Worm (Caenorhabditis elegans) whole organism, L2 larva: ENCODE data around the gene F21D5.5.

Experiments
- C34F6.9 ChIP-seq: fragments of 150-350 bp; optimal IDR thresholded peaks from 2 replicates; lab custom pipeline; 2014; ENCODE audit warnings: missing biosample characterization, missing genetic modification characterization
- F13H6.1 ChIP-seq: sonication (generic microtip); optimal IDR thresholded peaks from 2 replicates; lab custom pipeline; 2016; ENCODE audit warnings: missing genetic modification characterization, missing compliant biosample characterization
- R02D3.7 ChIP-seq: fragments of 150-350 bp; optimal IDR thresholded peaks from 2 replicates; lab custom pipeline; 2014; ENCODE audit warnings: missing biosample characterization, missing genetic modification characterization
- Y55F3AM.14 ChIP-seq: fragments of 200-800 bp; sonication (Bioruptor generic); optimal IDR thresholded peaks from 2 replicates; lab custom pipeline; 2018; ENCODE audit warnings: mild to moderate bottlenecking, missing genetic modification characterization, missing compliant biosample characterization
- ZK546.5 ChIP-seq: sonication (generic microtip); optimal IDR thresholded peaks from 2 replicates; lab custom pipeline; 2017; ENCODE audit warnings: missing biosample characterization, missing genetic modification characterization
- alr-1 ChIP-seq: fragments of 150-350 bp; optimal IDR thresholded peaks from 2 replicates; lab custom pipeline; 2014; ENCODE audit warnings: missing biosample characterization, missing genetic modification characterization
- aly-2 ChIP-seq: fragments of 150-350 bp; optimal IDR thresholded peaks from 2 replicates; lab custom pipeline; 2014; ENCODE audit warnings: missing biosample characterization, missing genetic modification characterization
- ama-1 ChIP-seq: fragments of 150-350 bp; optimal IDR thresholded peaks from 2 replicates; lab custom pipeline; 2018; ENCODE audit warnings: inconsistent platforms
- blmp-1 ChIP-seq: sonication (generic microtip); optimal IDR thresholded peaks from 2 replicates; lab custom pipeline; 2017; ENCODE audit warnings: missing genetic modification characterization, mild to moderate bottlenecking, missing compliant biosample characterization, antibody characterized with exemption, moderate library complexity; ENCODE audit not compliant: insufficient read depth
- ceh-16 ChIP-seq: fragments of 150-350 bp; optimal IDR thresholded peaks from 2 replicates; lab custom pipeline; 2014; ENCODE audit warnings: missing biosample characterization, missing genetic modification characterization
- crh-2 ChIP-seq: sonication (generic microtip); optimal IDR thresholded peaks from 2 replicates; lab custom pipeline; 2017; ENCODE audit warnings: missing biosample characterization, missing genetic modification characterization
- dmd-4 ChIP-seq: sonication (generic microtip); optimal IDR thresholded peaks from 2 replicates; lab custom pipeline; 2017; ENCODE audit warnings: missing biosample characterization, missing genetic modification characterization
- egl-27 ChIP-seq: sonication (generic microtip); optimal IDR thresholded peaks from 3 replicates; lab custom pipeline; 2017; ENCODE audit warnings: missing biosample characterization, missing genetic modification reagents, missing genetic modification characterization
- elt-1 ChIP-seq: fragments of 150-350 bp; optimal IDR thresholded peaks from 2 replicates; lab custom pipeline; 2014; ENCODE audit warnings: missing biosample characterization, missing genetic modification characterization
- elt-3 ChIP-seq: sonication (generic microtip); optimal IDR thresholded peaks from 2 replicates; lab custom pipeline; 2017; ENCODE audit warnings: missing biosample characterization, missing genetic modification characterization
- fos-1 ChIP-seq: fragments of 150-350 bp; optimal IDR thresholded peaks from 2 replicates; lab custom pipeline; 2014; ENCODE audit warnings: missing biosample characterization, missing genetic modification characterization
- lin-11 ChIP-seq: fragments of 150-350 bp; sonication (generic microtip); optimal IDR thresholded peaks from 2 replicates; lab custom pipeline; 2014; ENCODE audit warnings: missing biosample characterization, missing genetic modification characterization, inconsistent platforms, mixed read lengths
- lin-13 ChIP-seq: fragments of 150-350 bp; optimal IDR thresholded peaks from 2 replicates; lab custom pipeline; 2014; ENCODE audit warnings: missing biosample characterization, missing genetic modification reagents, missing genetic modification characterization
- lin-39 ChIP-seq: fragments of 150-350 bp; optimal IDR thresholded peaks from 2 replicates; lab custom pipeline; 2014; ENCODE audit warnings: missing biosample characterization, missing genetic modification reagents, missing genetic modification characterization
- lsy-2 ChIP-seq, 2 experiments: fragments of 150-350 bp in 1 of 2; sonication (generic microtip) in 1 of 2; optimal IDR thresholded peaks; 2 replicates each; lab custom pipeline; 2014 to 2017; ENCODE audit warnings: missing biosample characterization in 2 of 2, missing genetic modification characterization in 2 of 2
- mab-5 ChIP-seq: fragments of 150-350 bp; optimal IDR thresholded peaks from 2 replicates; lab custom pipeline; 2014; ENCODE audit warnings: missing biosample characterization, missing genetic modification characterization
- mbf-1 ChIP-seq: sonication (generic microtip); optimal IDR thresholded peaks from 2 replicates; lab custom pipeline; 2017; ENCODE audit warnings: missing biosample characterization, missing genetic modification characterization
- mdl-1 ChIP-seq, 2 experiments: fragments of 150-350 bp in 1 of 2; sonication (generic microtip) in 1 of 2; optimal IDR thresholded peaks; 2 replicates each; lab custom pipeline; 2017; ENCODE audit warnings: missing biosample characterization in 2 of 2, missing genetic modification characterization in 2 of 2
- nhr-10 ChIP-seq: sonication (generic microtip); optimal IDR thresholded peaks from 2 replicates; lab custom pipeline; 2017; ENCODE audit warnings: missing biosample characterization, missing genetic modification characterization
- nhr-11 ChIP-seq: fragments of 150-350 bp; optimal IDR thresholded peaks from 2 replicates; lab custom pipeline; 2014; ENCODE audit warnings: missing biosample characterization, missing genetic modification characterization
- nhr-12 ChIP-seq: fragments of 150-350 bp; optimal IDR thresholded peaks from 2 replicates; lab custom pipeline; 2014; ENCODE audit warnings: missing biosample characterization, missing genetic modification characterization
- nhr-237 ChIP-seq: fragments of 150-350 bp; optimal IDR thresholded peaks from 2 replicates; lab custom pipeline; 2014; ENCODE audit warnings: missing biosample characterization, missing genetic modification characterization
- nhr-6 ChIP-seq: fragments of 150-350 bp; optimal IDR thresholded peaks from 2 replicates; lab custom pipeline; 2014; ENCODE audit warnings: missing biosample characterization, missing genetic modification characterization
- nhr-77 ChIP-seq: fragments of 150-350 bp; optimal IDR thresholded peaks from 2 replicates; lab custom pipeline; 2014; ENCODE audit warnings: missing biosample characterization, missing genetic modification characterization
- peb-1 ChIP-seq: fragments of 150-350 bp; optimal IDR thresholded peaks from 2 replicates; lab custom pipeline; 2014; ENCODE audit warnings: missing biosample characterization, missing genetic modification characterization
- sem-4 ChIP-seq: fragments of 150-350 bp; optimal IDR thresholded peaks from 2 replicates; lab custom pipeline; 2014; ENCODE audit warnings: missing biosample characterization, missing genetic modification reagents, missing genetic modification characterization
- sma-3 ChIP-seq: sonication (generic microtip); optimal IDR thresholded peaks from 2 replicates; lab custom pipeline; 2016; ENCODE audit warnings: missing genetic modification reagents, missing genetic modification characterization, missing compliant biosample characterization
- snpc-4 ChIP-seq: fragments of 150-350 bp; optimal IDR thresholded peaks from 2 replicates; lab custom pipeline; 2014; ENCODE audit warnings: missing biosample characterization, missing genetic modification characterization
- unc-39 ChIP-seq: fragments of 150-350 bp; optimal IDR thresholded peaks from 2 replicates; lab custom pipeline; 2014; ENCODE audit warnings: missing biosample characterization, missing genetic modification characterization
- unc-55 ChIP-seq: fragments of 150-350 bp; sonication (generic microtip); optimal IDR thresholded peaks from 3 replicates; lab custom pipeline; 2014; ENCODE audit warnings: missing biosample characterization, missing genetic modification reagents, missing genetic modification characterization
- unc-62 ChIP-seq: fragments of 150-350 bp; optimal IDR thresholded peaks from 2 replicates; lab custom pipeline; 2014; ENCODE audit warnings: missing biosample characterization, missing genetic modification reagents, missing genetic modification characterization
- zag-1 ChIP-seq: fragments of 150-350 bp; optimal IDR thresholded peaks from 2 replicates; lab custom pipeline; 2014; ENCODE audit warnings: missing biosample characterization, missing genetic modification characterization
- ztf-1 ChIP-seq: fragments of 200-800 bp; sonication (Bioruptor generic); conservative IDR thresholded peaks from 2 replicates; pipeline ENCODE4 v1.3.6; 2022; ENCODE audit warnings: missing genetic modification characterization, missing compliant biosample characterization
- ztf-11 ChIP-seq: sonication (generic microtip); optimal IDR thresholded peaks from 2 replicates; lab custom pipeline; 2017; ENCODE audit warnings: missing biosample characterization, missing genetic modification characterization
- ztf-4 ChIP-seq: fragments of 150-350 bp; optimal IDR thresholded peaks from 2 replicates; lab custom pipeline; 2014; ENCODE audit warnings: missing biosample characterization, missing genetic modification characterization

Gene F21D5.5

DNA sequence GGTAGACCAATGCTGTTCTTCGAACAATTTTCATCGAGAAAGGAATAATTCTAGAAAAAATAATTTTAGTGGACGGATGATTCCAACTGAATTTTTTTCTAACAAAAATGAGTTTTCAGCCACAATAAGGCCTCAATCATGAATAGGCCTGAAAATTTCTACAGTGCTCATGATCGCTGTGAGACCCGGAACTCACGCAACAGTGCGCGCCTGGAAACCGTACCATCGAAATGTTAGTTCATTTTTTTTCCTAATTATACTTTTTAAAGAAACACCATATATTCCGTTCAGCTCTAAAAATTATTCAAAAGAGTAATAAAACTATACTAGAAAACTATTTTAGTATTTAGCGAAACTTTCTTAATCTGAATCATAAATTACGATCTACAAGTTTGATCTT, 14.3 kb downstream of the F21D5.5 start:
- TF ChIP-seq fos-1 (tag; lab: Kevin White, UChicago) (no peak), Y55F3AM.14 (GFP tag; lab: Kevin White, UChicago) (no peak), mab-5 (tag; lab: Kevin White, UChicago) (no peak), nhr-6 (tag; lab: Kevin White, UChicago) (no peak), C34F6.9 (tag; lab: Kevin White, UChicago) (no peak), nhr-237 (tag; lab: Kevin White, UChicago) (no peak), nhr-77 (no peak), ztf-1 (GFP tag; lab: Robert Waterston, UW) (no peak), nhr-10 (no peak), elt-1 (tag; lab: Kevin White, UChicago) (no peak), dmd-4 (no peak), ztf-4 (no peak), ztf-11 (tag; lab: Kevin White, UChicago) (no peak), R02D3.7 (tag; lab: Kevin White, UChicago) (no peak)

DNA sequence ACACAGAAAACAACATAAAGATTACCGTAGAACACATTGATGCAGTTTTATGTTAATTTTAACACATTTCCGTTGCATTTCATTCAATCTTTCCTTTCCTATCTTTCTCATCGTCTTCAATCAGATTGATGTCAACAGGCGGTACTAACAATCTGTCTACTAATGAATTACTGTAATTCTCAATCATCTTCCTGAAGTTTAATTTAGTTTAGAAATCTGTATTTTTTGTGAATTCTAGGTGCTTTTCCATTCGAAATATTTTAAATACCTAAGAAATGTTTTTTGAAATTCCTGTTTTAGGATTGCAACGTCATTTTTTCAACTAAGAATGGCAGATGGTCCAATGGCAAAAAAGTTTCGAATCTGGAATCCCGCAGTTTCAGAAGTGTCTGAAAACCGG, 15.5 kb downstream of the F21D5.5 start, which contains the start of gene F21D5.9:
TSS of gene F21D5.9 (plus strand) at position 301 of the 400 bp plus-strand sequence.
- TF ChIP-seq nhr-77 = no peak
- no peak for TF ChIP-seq snpc-4 (tag; lab: Kevin White, UChicago)
- TF ChIP-seq nhr-237 (tag; lab: Kevin White, UChicago) = no peak
- no peak for TF ChIP-seq nhr-11
- no peak for TF ChIP-seq ama-1 (lab: Kevin White, UChicago)
- no peak for TF ChIP-seq zag-1 (tag; lab: Kevin White, UChicago)
- TF ChIP-seq egl-27 = no peak
- no peak for TF ChIP-seq mdl-1 (tag; optimal IDR thresholded peaks at IDR 0.05; lab: Kevin White, UChicago)
- no peak for TF ChIP-seq ZK546.5 (tag; lab: Kevin White, UChicago)
- no peak for TF ChIP-seq dmd-4
- TF ChIP-seq lin-11 = no peak
- no peak for TF ChIP-seq nhr-10
- no peak for TF ChIP-seq C34F6.9 (tag; lab: Kevin White, UChicago)

DNA sequence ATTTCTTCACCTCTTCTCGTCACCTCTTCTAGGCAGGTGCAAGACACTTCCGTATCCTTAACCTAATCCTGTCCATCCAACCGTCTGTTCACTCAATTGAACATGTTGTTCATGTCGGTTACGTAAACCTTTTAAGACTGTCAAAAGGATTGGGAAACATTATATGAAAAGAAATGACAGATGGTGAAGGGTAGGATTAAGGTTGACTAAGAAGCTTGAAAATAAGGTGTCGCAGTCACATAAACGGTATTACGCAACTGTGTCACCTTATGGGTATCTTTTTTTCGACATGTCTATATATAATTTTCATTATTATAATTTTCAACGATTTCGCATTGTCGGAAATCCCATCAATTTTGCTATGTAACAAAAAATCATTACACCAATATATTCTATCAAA, 16.4 kb downstream of the F21D5.5 start:
- TF ChIP-seq mdl-1 (tag; optimal IDR thresholded peaks at IDR 0.05; lab: Kevin White, UChicago) = no peak
- TF ChIP-seq ztf-11 (tag; lab: Kevin White, UChicago) = no peak
- TF ChIP-seq lin-39 (tag; lab: Kevin White, UChicago) = no peak
- TF ChIP-seq ceh-16 (tag; lab: Kevin White, UChicago) = no peak
- no peak for TF ChIP-seq lin-13
- TF ChIP-seq nhr-6 (tag; lab: Kevin White, UChicago) = no peak
- no peak for TF ChIP-seq crh-2 (tag; lab: Kevin White, UChicago)
- TF ChIP-seq lin-11 = no peak
- TF ChIP-seq sem-4 (tag; lab: Kevin White, UChicago) = no peak
- no peak for TF ChIP-seq mbf-1 (tag; lab: Kevin White, UChicago)
- no peak for TF ChIP-seq unc-55 (GFP tag; lab: Kevin White, UChicago)
- TF ChIP-seq dmd-4 = no peak
- no peak for TF ChIP-seq nhr-11
- TF ChIP-seq unc-39 = no peak
- no peak for TF ChIP-seq ZK546.5 (tag; lab: Kevin White, UChicago)

DNA sequence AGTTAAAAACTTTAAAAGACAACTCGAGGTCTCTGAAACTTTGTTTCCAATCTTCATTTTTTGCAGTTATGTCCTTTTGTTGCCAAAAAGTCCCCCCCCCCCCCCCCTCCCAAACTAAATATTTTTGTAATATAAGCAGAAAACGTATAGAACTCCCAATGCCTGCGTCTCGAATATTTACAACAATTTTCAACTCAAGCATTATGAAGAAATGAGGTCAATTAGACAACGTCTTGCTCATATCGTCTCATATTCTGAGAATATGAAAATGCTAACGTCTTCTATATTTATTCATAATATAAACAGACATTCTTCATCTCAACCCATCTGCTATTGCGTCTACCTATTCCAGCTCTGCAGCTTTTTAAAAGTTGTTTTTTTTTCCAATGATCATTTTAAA, 21.0 kb downstream of the F21D5.5 start, which contains the start of gene H23L24.1:
TSS of gene H23L24.1 (plus strand) at position 301 of the 400 bp plus-strand sequence.
- TF ChIP-seq peb-1 (no peak), unc-62 (GFP tag; lab: Kevin White, UChicago) (no peak), sma-3 (GFP tag; lab: Kevin White, UChicago) (no peak), blmp-1 (no peak), elt-3 (tag; lab: Kevin White, UChicago) (no peak), mab-5 (tag; lab: Kevin White, UChicago) (no peak), lsy-2 (tag; optimal IDR thresholded peaks at IDR 0.05; lab: Kevin White, UChicago) (no peak), nhr-77 (no peak), nhr-6 (tag; lab: Kevin White, UChicago) (no peak), mdl-1 (tag; optimal IDR thresholded peaks at IDR 0.05; lab: Kevin White, UChicago) (no peak), alr-1 (tag; lab: Kevin White, UChicago) (no peak), nhr-12 (no peak), ztf-11 (tag; lab: Kevin White, UChicago) (no peak), unc-39 (no peak), F13H6.1 (tag; lab: Kevin White, UChicago) (no peak), zag-1 (tag; lab: Kevin White, UChicago) (no peak), snpc-4 (tag; lab: Kevin White, UChicago) (no peak), aly-2 (tag; lab: Kevin White, UChicago) (no peak)
